Worm (Caenorhabditis elegans) whole organism, L3 larva: ENCODE data around the gene H04D03.7.

Experiments used
- R02D3.7 ChIP-seq: fragments of 150-350 bp; optimal IDR thresholded peaks from 2 replicates; lab custom pipeline; 2014; ENCODE audit warnings: missing biosample characterization, missing genetic modification characterization
- ZK546.5 ChIP-seq: sonication (generic microtip); optimal IDR thresholded peaks from 2 replicates; lab custom pipeline; 2017; ENCODE audit warnings: missing biosample characterization, missing genetic modification characterization
- ama-1 ChIP-seq: fragments of 150-350 bp; optimal IDR thresholded peaks from 2 replicates; lab custom pipeline; 2018
- ceh-82 ChIP-seq: fragments of 150-350 bp; optimal IDR thresholded peaks from 2 replicates; lab custom pipeline; 2014; ENCODE audit warnings: missing biosample characterization, missing genetic modification characterization
- eor-1 ChIP-seq, 2 experiments: fragments of 150-350 bp; optimal IDR thresholded peaks; 2 replicates each; lab custom pipeline; 2014 to 2018; ENCODE audit warnings: missing biosample characterization in 2 of 2, missing genetic modification characterization in 2 of 2
- fkh-10 ChIP-seq: sonication (generic microtip); optimal IDR thresholded peaks from 2 replicates; lab custom pipeline; 2017; ENCODE audit warnings: missing biosample characterization, missing genetic modification reagents, missing genetic modification characterization
- fkh-2 ChIP-seq: fragments of 150-350 bp; optimal IDR thresholded peaks from 2 replicates; lab custom pipeline; 2014; ENCODE audit warnings: missing biosample characterization, missing genetic modification reagents, missing genetic modification characterization
- fos-1 ChIP-seq: fragments of 150-350 bp; optimal IDR thresholded peaks from 2 replicates; lab custom pipeline; 2014; ENCODE audit warnings: missing biosample characterization, missing genetic modification characterization
- hmg-11 ChIP-seq: sonication (generic microtip); optimal IDR thresholded peaks from 2 replicates; lab custom pipeline; 2016; ENCODE audit warnings: missing genetic modification characterization, missing compliant biosample characterization
- jun-1 ChIP-seq: fragments of 150-350 bp; optimal IDR thresholded peaks from 2 replicates; lab custom pipeline; 2014; ENCODE audit warnings: missing biosample characterization, missing genetic modification reagents, missing genetic modification characterization
- lin-15B ChIP-seq: fragments of 150-350 bp; optimal IDR thresholded peaks from 2 replicates; lab custom pipeline; 2014; ENCODE audit warnings: missing biosample characterization, missing genetic modification characterization
- nfya-1 ChIP-seq: sonication (generic microtip); optimal IDR thresholded peaks from 2 replicates; lab custom pipeline; 2017; ENCODE audit warnings: missing genetic modification characterization, mild to moderate bottlenecking, missing compliant biosample characterization, antibody characterized with exemption, moderate library complexity; ENCODE audit not compliant: insufficient read depth
- nhr-28 ChIP-seq: fragments of 150-350 bp; optimal IDR thresholded peaks from 2 replicates; lab custom pipeline; 2014; ENCODE audit warnings: missing biosample characterization, missing genetic modification characterization
- nhr-67 ChIP-seq: fragments of 150-350 bp; optimal IDR thresholded peaks from 2 replicates; lab custom pipeline; 2014; ENCODE audit warnings: missing biosample characterization, missing genetic modification characterization
- nhr-76 ChIP-seq: fragments of 150-350 bp; sonication (generic microtip); optimal IDR thresholded peaks from 5 replicates; lab custom pipeline; 2014; ENCODE audit warnings: missing biosample characterization, missing genetic modification characterization
- pha-4 ChIP-seq: fragments of 150-350 bp; optimal IDR thresholded peaks from 2 replicates; lab custom pipeline; 2014; ENCODE audit warnings: missing biosample characterization, missing genetic modification reagents, missing genetic modification characterization
- skn-1 ChIP-seq: fragments of 150-350 bp; optimal IDR thresholded peaks from 2 replicates; lab custom pipeline; 2014; ENCODE audit warnings: missing biosample characterization, missing genetic modification characterization

The H04D03.7 gene

ce11 chrIII:10404918-10405317, 41.7 kb downstream of the H04D03.7 start, which contains the start of the genes M03C11.3 and chl-1:
TSS of gene M03C11.3 (plus strand) at chrIII:10405070.
TSS of gene chl-1 (minus strand) at chrIII:10405240.
- TF ChIP-seq jun-1 (tag; lab: Kevin White, UChicago) (no peak), nhr-76 (no peak), skn-1 (tag; lab: Kevin White, UChicago) (no peak), eor-1 (tag; optimal IDR thresholded peaks at IDR 0.05; lab: Kevin White, UChicago) (no peak), nhr-67 (tag; lab: Kevin White, UChicago) (no peak), ZK546.5 (no peak)

ce11 chrIII:10398919-10399318, 47.7 kb downstream of the H04D03.7 start:
- TF ChIP-seq fkh-10 (GFP tag; lab: Kevin White, UChicago) (peak; percentile 35), hmg-11 (tag; lab: Kevin White, UChicago) (peak; percentile 56), lin-15B (tag; lab: Kevin White, UChicago) (peak; percentile 33), nfya-1 (tag; lab: Kevin White, UChicago) (peak; percentile 59), nhr-28 (tag; lab: Kevin White, UChicago) (no peak), ceh-82 (tag; lab: Kevin White, UChicago) (no peak), fkh-2 (no peak)

ce11 chrIII:10396891-10397502, 49.6 kb downstream of the H04D03.7 start:
- TF ChIP-seq R02D3.7 (no peak), nfya-1 (tag; lab: Kevin White, UChicago) (peak; percentile 16), fkh-2 (no peak), fos-1 (no peak)
- TF ChIP-seq, all 47 proteins: peak for 1

- no peak for TF ChIP-seq ama-1 (lab: Kevin White, UChicago)
- peak; percentile 60 for TF ChIP-seq pha-4 (tag; lab: Kevin White, UChicago)
- TF ChIP-seq, all 47 proteins: peak for 1
Measured at ce11 chrIII:10395990-10396389, 50.6 kb downstream of the H04D03.7 start, which contains the start of gene M03C11.1. TSS of gene M03C11.1 (minus strand) at chrIII:10396090.
